Worm (Caenorhabditis elegans): Measurements from ENCODE around the gene C33B4.5.
A peak's percentile ranks its signal among the peaks of the same experiment; 100 is the strongest.

The C33B4.5 gene

DNA sequence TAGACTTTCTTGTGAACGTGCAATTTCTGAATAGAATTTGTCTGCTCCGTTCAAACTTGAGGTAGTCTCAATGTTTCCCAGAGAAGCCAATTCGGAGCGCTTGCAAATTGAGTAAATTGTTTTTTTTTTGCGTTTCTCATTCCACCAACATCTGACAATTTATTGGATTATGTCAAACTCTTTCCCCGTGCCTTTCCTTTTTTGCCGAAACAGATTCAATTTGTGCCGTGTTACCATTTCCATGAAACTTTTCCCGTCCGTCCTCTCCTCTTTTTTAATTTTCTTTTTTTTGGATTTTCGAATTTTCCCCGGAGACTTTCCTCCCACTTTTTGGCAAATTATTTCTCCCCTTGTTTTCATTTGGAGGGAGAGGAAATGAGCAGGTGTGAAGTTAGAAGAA is 29.7 kb upstream of the C33B4.5 start:
- no peak for TF ChIP-seq pag-3 (tag; optimal IDR thresholded peaks at IDR 0.05; ENCODE audit: borderline replicate concordance, insufficient read depth)
- no peak for TF ChIP-seq lin-35 (GFP tag; optimal IDR thresholded peaks at IDR 0.05)
- no peak for TF ChIP-seq ceh-63 (GFP tag; optimal IDR thresholded peaks at IDR 0.05)
- peak; percentile 70 for TF ChIP-seq lin-14 (GFP tag; optimal IDR thresholded peaks at IDR 0.05)
- TF ChIP-seq aly-2 (tag; optimal IDR thresholded peaks at IDR 0.05): no peak
- no peak for TF ChIP-seq nhr-237 (tag; optimal IDR thresholded peaks at IDR 0.05)
- no peak for TF ChIP-seq pax-3 (tag; optimal IDR thresholded peaks at IDR 0.05)
- TF ChIP-seq vab-15 (tag; optimal IDR thresholded peaks at IDR 0.05): no peak
- no peak for TF ChIP-seq nhr-77 (tag; optimal IDR thresholded peaks at IDR 0.05)
- TF ChIP-seq ama-1 (optimal IDR thresholded peaks at IDR 0.05): no peak
- TF ChIP-seq ets-5 (GFP tag; IDR thresholded peaks at IDR 0.05): no peak
- TF ChIP-seq nhr-47 (tag; optimal IDR thresholded peaks at IDR 0.05): peak; percentile 6
- peak; percentile 62 for TF ChIP-seq tbx-2 (tag; optimal IDR thresholded peaks at IDR 0.05)
- peak; percentile 14 for TF ChIP-seq nhr-71 (tag; optimal IDR thresholded peaks at IDR 0.05)
- no peak for TF ChIP-seq hlh-4 (tag; optimal IDR thresholded peaks at IDR 0.05)
- no peak for TF ChIP-seq tlp-1 (tag; optimal IDR thresholded peaks at IDR 0.05)

DNA sequence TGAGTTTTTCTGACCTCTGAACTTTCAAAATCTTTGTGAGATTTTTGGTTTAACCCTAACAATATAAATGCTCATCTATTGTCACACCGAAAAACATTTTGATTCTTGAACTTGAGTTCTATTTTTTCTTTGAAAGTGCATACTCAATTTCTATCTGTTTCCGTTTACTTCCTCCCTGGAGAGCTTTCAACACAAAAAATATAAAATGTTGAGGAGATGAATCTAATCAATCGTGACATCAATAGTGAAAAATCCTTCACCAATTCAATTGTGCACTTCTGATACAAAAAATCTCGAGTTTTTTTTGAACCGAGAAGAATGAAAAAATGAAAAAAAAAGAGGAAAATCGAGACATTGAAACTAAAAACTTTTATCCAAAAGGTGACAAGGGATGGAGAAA is 21.4 kb upstream of the C33B4.5 start:
- TF ChIP-seq lin-14 (GFP tag; optimal IDR thresholded peaks at IDR 0.05): peak; percentile 40
- TF ChIP-seq fkh-10 (GFP tag; optimal IDR thresholded peaks at IDR 0.05): peak; percentile 96
- TF ChIP-seq lin-15B (tag; optimal IDR thresholded peaks at IDR 0.05): no peak

DNA sequence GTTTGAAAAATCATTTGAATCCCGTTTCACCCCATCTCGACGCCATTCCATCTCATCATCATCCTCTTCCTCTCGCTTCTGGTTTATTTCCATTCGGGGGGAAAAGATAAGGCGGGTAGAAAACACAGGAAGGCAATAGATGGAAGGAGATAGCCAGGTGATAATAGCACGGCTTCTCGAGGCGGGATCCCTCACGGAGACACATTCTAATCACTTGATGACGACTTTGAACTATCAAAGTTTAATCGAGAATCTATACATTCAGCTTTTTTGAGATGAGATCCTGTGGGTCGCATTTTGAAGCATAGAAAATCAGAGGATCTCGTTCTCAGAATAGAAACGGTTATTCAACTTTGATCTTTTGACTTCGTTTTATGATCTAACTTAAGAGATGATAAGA is 11.1 kb upstream of the C33B4.5 start, which contains the start of gene C33B4.2:
C33B4.2 (minus strand) TSS at position 165 of the 400 bp plus-strand sequence.
- TF ChIP-seq zip-4 (GFP tag; optimal IDR thresholded peaks at IDR 0.05) (no peak), blmp-1 (tag; optimal IDR thresholded peaks at IDR 0.05) (peak; percentile 6), lsy-2 (tag; optimal IDR thresholded peaks at IDR 0.05) (no peak), sup-37 (GFP tag; optimal IDR thresholded peaks at IDR 0.05) (no peak)

DNA sequence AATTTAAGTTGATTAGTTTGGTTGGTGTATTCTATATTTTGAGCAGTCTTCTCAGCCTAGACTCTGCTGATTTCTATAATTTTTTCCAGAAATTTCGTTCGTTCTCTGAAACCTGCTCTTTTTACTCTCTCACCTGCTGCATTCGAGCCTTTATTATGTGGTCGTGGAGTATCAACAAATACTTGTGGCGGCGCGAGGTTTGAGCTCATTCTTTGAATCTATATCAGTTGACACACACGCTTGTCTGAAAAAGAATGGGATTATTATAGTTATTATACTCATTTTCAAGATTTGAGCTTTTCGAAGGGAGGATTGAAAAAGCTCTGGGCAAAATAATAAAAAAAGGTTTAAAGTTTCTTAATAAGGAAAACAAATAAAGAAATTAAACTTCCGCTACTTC is 7.1 kb upstream of the C33B4.5 start:
- TF ChIP-seq fkh-8 (tag; optimal IDR thresholded peaks at IDR 0.05) (peak; percentile 82), nhr-11 (tag; optimal IDR thresholded peaks at IDR 0.05) (peak; percentile 63), tbx-2 (tag; optimal IDR thresholded peaks at IDR 0.05) (no peak), C16A3.4 (tag; optimal IDR thresholded peaks at IDR 0.05) (no peak), sox-4 (tag; optimal IDR thresholded peaks at IDR 0.05) (peak; percentile 28), dsc-1 (tag; optimal IDR thresholded peaks at IDR 0.05) (peak; percentile 57), nhr-71 (tag; optimal IDR thresholded peaks at IDR 0.05) (peak; percentile 54), nhr-47 (tag; optimal IDR thresholded peaks at IDR 0.05) (peak; percentile 13), blmp-1 (tag; optimal IDR thresholded peaks at IDR 0.05) (no peak), pax-3 (tag; optimal IDR thresholded peaks at IDR 0.05) (peak; percentile 4), grh-1 (GFP tag; IDR thresholded peaks at IDR 0.05) (no peak)

ce11 chrII:11376598-11377108 is 6.5 kb upstream of the C33B4.5 start:
- peak in 2 of 3 experiments; percentile 17 to 35 for TF ChIP-seq dpl-1 (GFP tag; optimal IDR thresholded peaks at IDR 0.05)
- TF ChIP-seq egl-27 (tag; optimal IDR thresholded peaks at IDR 0.05): no peak
- TF ChIP-seq fkh-8 (tag; optimal IDR thresholded peaks at IDR 0.05): no peak
- TF ChIP-seq efl-3 (GFP tag; optimal IDR thresholded peaks at IDR 0.05): no peak
- no peak for TF ChIP-seq sptf-1 (tag; optimal IDR thresholded peaks at IDR 0.05)
- TF ChIP-seq unc-130 (tag; optimal IDR thresholded peaks at IDR 0.05): no peak
- no peak for TF ChIP-seq nhr-84 (tag; optimal IDR thresholded peaks at IDR 0.05)
- no peak for TF ChIP-seq irx-1 (tag; optimal IDR thresholded peaks at IDR 0.05)
- TF ChIP-seq ceh-82 (tag; optimal IDR thresholded peaks at IDR 0.05): no peak
- TF ChIP-seq fos-1 (tag; optimal IDR thresholded peaks at IDR 0.05): no peak
- no peak for TF ChIP-seq lir-3 (tag; optimal IDR thresholded peaks at IDR 0.05; ENCODE audit: poor library complexity)
- TF ChIP-seq ama-1 (optimal IDR thresholded peaks at IDR 0.05): peak; percentile 82
- TF ChIP-seq elt-3 (tag; optimal IDR thresholded peaks at IDR 0.05): peak in 1 of 6 experiments; percentile 31
- no peak for TF ChIP-seq dsc-1 (tag; optimal IDR thresholded peaks at IDR 0.05)
- no peak for TF ChIP-seq unc-86 (tag; optimal IDR thresholded peaks at IDR 0.05)
- peak; percentile 69 for TF ChIP-seq nhr-71 (tag; optimal IDR thresholded peaks at IDR 0.05)
- no peak for TF ChIP-seq ceh-88 (GFP tag; IDR thresholded peaks at IDR 0.05)
- peak; percentile 88 for TF ChIP-seq nhr-85 (tag)
- no peak for TF ChIP-seq pag-3 (tag; optimal IDR thresholded peaks at IDR 0.05; ENCODE audit: borderline replicate concordance, insufficient read depth)
- TF ChIP-seq nhr-76 (tag; optimal IDR thresholded peaks at IDR 0.05): no peak
- no peak for TF ChIP-seq sox-4 (tag; optimal IDR thresholded peaks at IDR 0.05)
- peak; percentile 36 for TF ChIP-seq sup-37 (GFP tag; optimal IDR thresholded peaks at IDR 0.05)
- no peak for TF ChIP-seq zip-4 (GFP tag; optimal IDR thresholded peaks at IDR 0.05)
- no peak for TF ChIP-seq hpl-2 (GFP tag; optimal IDR thresholded peaks at IDR 0.05)
